Fruit fly (Drosophila melanogaster) whole organism, prepupa: Measurements from ENCODE around the gene CG16903.

Experiments used
- Blimp-1 ChIP-seq: fragments of 200-800 bp; sonication (Bioruptor generic); optimal IDR thresholded peaks from 3 replicates; lab custom pipeline; 2017; ENCODE audit warnings: missing biosample characterization, missing genetic modification characterization, mild to moderate bottlenecking, moderate library complexity, missing genetic modification reagents
- CG10631 ChIP-seq: fragments of 200-800 bp; sonication (Bioruptor generic); optimal IDR thresholded peaks from 2 replicates; lab custom pipeline; 2016; ENCODE audit warnings: missing biosample characterization, missing genetic modification characterization
- CG10669 ChIP-seq: fragments of 200-800 bp; sonication (Bioruptor generic); optimal IDR thresholded peaks from 3 replicates; lab custom pipeline; 2018; ENCODE audit warnings: missing biosample characterization, mild to moderate bottlenecking, missing genetic modification characterization, moderate library complexity
- CG11294 ChIP-seq: fragments of 200-800 bp; sonication (Bioruptor generic); IDR thresholded peaks from 2 replicates; pipeline ENCODE4 v1.3.6; 2022; ENCODE audit warnings: missing biosample characterization, missing genetic modification characterization
- CG15336 ChIP-seq: fragments of 200-800 bp; sonication (Bioruptor generic); IDR thresholded peaks from 2 replicates; pipeline ENCODE4 v1.3.6; 2022; ENCODE audit warnings: missing biosample characterization, missing genetic modification characterization
- CG16779 ChIP-seq: fragments of 200-800 bp; sonication (Bioruptor generic); optimal IDR thresholded peaks from 3 replicates; lab custom pipeline; 2017; ENCODE audit warnings: missing biosample characterization, mild to moderate bottlenecking, missing genetic modification characterization
- CG3032 ChIP-seq: fragments of 200-800 bp; optimal IDR thresholded peaks from 2 replicates; lab custom pipeline; 2019; ENCODE audit warnings: missing biosample characterization, mild to moderate bottlenecking, missing genetic modification characterization, moderate library complexity
- CG31627 ChIP-seq: fragments of 200-800 bp; sonication (Bioruptor generic); optimal IDR thresholded peaks from 3 replicates; lab custom pipeline; 2016; ENCODE audit warnings: missing biosample characterization, missing genetic modification characterization
- CG32006 ChIP-seq: fragments of 200-800 bp; sonication (Bioruptor generic); optimal IDR thresholded peaks from 3 replicates; lab custom pipeline; 2017; ENCODE audit warnings: missing biosample characterization, mild to moderate bottlenecking, missing genetic modification characterization
- CG34406 ChIP-seq: fragments of 200-800 bp; sonication (Bioruptor generic); optimal IDR thresholded peaks from 3 replicates; lab custom pipeline; 2016; ENCODE audit warnings: missing biosample characterization, missing genetic modification characterization
- CG3919 ChIP-seq: fragments of 200-800 bp; sonication (Bioruptor generic); optimal IDR thresholded peaks from 3 replicates; lab custom pipeline; 2016; ENCODE audit warnings: missing biosample characterization, missing genetic modification characterization
- CG6163 ChIP-seq: fragments of 200-800 bp; sonication (Bioruptor generic); IDR thresholded peaks from 3 replicates; pipeline ENCODE4 v1.3.6; 2022; ENCODE audit warnings: missing biosample characterization, missing genetic modification characterization
- CG6276 ChIP-seq: fragments of 200-800 bp; sonication (Bioruptor generic); optimal IDR thresholded peaks from 2 replicates; lab custom pipeline; 2017; ENCODE audit warnings: missing biosample characterization, mild to moderate bottlenecking, missing genetic modification characterization
- CG6792 ChIP-seq: fragments of 200-800 bp; sonication (Bioruptor generic); optimal IDR thresholded peaks from 3 replicates; lab custom pipeline; 2016; ENCODE audit warnings: missing biosample characterization, missing genetic modification characterization
- CG6808 ChIP-seq: fragments of 200-800 bp; sonication (Bioruptor generic); optimal IDR thresholded peaks from 3 replicates; lab custom pipeline; 2017; ENCODE audit warnings: missing biosample characterization, missing genetic modification characterization, mild to moderate bottlenecking, moderate library complexity, missing genetic modification reagents
- CG6854 ChIP-seq: fragments of 200-800 bp; sonication (Bioruptor generic); optimal IDR thresholded peaks from 2 replicates; lab custom pipeline; 2017; ENCODE audit warnings: missing biosample characterization, mild to moderate bottlenecking, missing genetic modification characterization
- CG7368 ChIP-seq: fragments of 200-800 bp; sonication (Bioruptor generic); optimal IDR thresholded peaks from 3 replicates; lab custom pipeline; 2016; ENCODE audit warnings: missing biosample characterization, missing genetic modification characterization
- CG8119 ChIP-seq: fragments of 200-800 bp; sonication (Bioruptor generic); IDR thresholded peaks from 3 replicates; pipeline ENCODE4 v1.3.6; 2022; ENCODE audit warnings: missing biosample characterization, missing genetic modification characterization
- CG8319 ChIP-seq: fragments of 200-800 bp; sonication (Bioruptor generic); optimal IDR thresholded peaks from 3 replicates; lab custom pipeline; 2016; ENCODE audit warnings: missing biosample characterization, missing genetic modification characterization
- CG9139 ChIP-seq: fragments of 200-800 bp; sonication (Bioruptor generic); optimal IDR thresholded peaks from 3 replicates; lab custom pipeline; 2017; ENCODE audit warnings: missing biosample characterization, mild to moderate bottlenecking, missing genetic modification characterization
- Eip78C ChIP-seq: fragments of 200-800 bp; sonication (Bioruptor generic); peaks from one replicate; lab custom pipeline; 2016; ENCODE audit warnings: missing biosample characterization, missing genetic modification characterization
- Eip93F ChIP-seq: fragments of 200-800 bp; sonication (Bioruptor generic); optimal IDR thresholded peaks from 2 replicates; lab custom pipeline; 2016; ENCODE audit warnings: missing biosample characterization, mild to moderate bottlenecking, missing genetic modification characterization
- Ets96B ChIP-seq: fragments of 200-800 bp; optimal IDR thresholded peaks from 2 replicates; lab custom pipeline; 2019; ENCODE audit warnings: missing biosample characterization, mild to moderate bottlenecking, missing genetic modification characterization, moderate library complexity
- Gug ChIP-seq: fragments of 200-800 bp; sonication (Bioruptor generic); IDR thresholded peaks from 2 replicates; pipeline ENCODE4 v1.3.6; 2022; ENCODE audit warnings: missing biosample characterization, missing genetic modification characterization
- Hr39 ChIP-seq: fragments of 200-800 bp; sonication (Bioruptor generic); optimal IDR thresholded peaks from 2 replicates; lab custom pipeline; 2016; ENCODE audit warnings: missing biosample characterization, missing genetic modification characterization
- Hr4 ChIP-seq: fragments of 200-800 bp; sonication (Bioruptor generic); optimal IDR thresholded peaks from 3 replicates; lab custom pipeline; 2016; ENCODE audit warnings: missing biosample characterization, missing genetic modification characterization
- Met ChIP-seq: fragments of 200-800 bp; sonication (Bioruptor generic); optimal IDR thresholded peaks from 3 replicates; lab custom pipeline; 2016; ENCODE audit warnings: missing biosample characterization, missing genetic modification characterization
- OdsH ChIP-seq: fragments of 200-800 bp; sonication (Bioruptor generic); optimal IDR thresholded peaks from 3 replicates; lab custom pipeline; 2016; ENCODE audit warnings: missing biosample characterization, missing genetic modification characterization
- Smox ChIP-seq: fragments of 200-800 bp; sonication (Bioruptor generic); optimal IDR thresholded peaks from 3 replicates; lab custom pipeline; 2016; ENCODE audit warnings: missing biosample characterization, missing genetic modification characterization
- Sox102F ChIP-seq: fragments of 200-800 bp; sonication (Bioruptor generic); optimal IDR thresholded peaks from 2 replicates; lab custom pipeline; 2016; ENCODE audit warnings: missing biosample characterization, mild to moderate bottlenecking, missing genetic modification characterization
- Sox14 ChIP-seq: fragments of 200-800 bp; sonication (Bioruptor generic); optimal IDR thresholded peaks from 3 replicates; lab custom pipeline; 2016; ENCODE audit warnings: missing biosample characterization, missing genetic modification characterization
- Sox15 ChIP-seq: fragments of 200-800 bp; sonication (Bioruptor generic); optimal IDR thresholded peaks from 3 replicates; lab custom pipeline; 2016; ENCODE audit warnings: missing biosample characterization, missing genetic modification characterization
- achi ChIP-seq: fragments of 200-800 bp; sonication (Bioruptor generic); optimal IDR thresholded peaks from 3 replicates; lab custom pipeline; 2016; ENCODE audit warnings: missing biosample characterization, missing genetic modification characterization
- acj6 ChIP-seq: fragments of 200-800 bp; sonication (Bioruptor generic); optimal IDR thresholded peaks from 3 replicates; lab custom pipeline; 2016; ENCODE audit warnings: missing biosample characterization, missing genetic modification characterization
- cyc ChIP-seq: fragments of 200-800 bp; sonication (Bioruptor generic); optimal IDR thresholded peaks from 3 replicates; lab custom pipeline; 2016; ENCODE audit warnings: missing biosample characterization, missing genetic modification characterization
- dac ChIP-seq: fragments of 200-800 bp; sonication (Bioruptor generic); optimal IDR thresholded peaks from 2 replicates; lab custom pipeline; 2017; ENCODE audit warnings: missing biosample characterization, mild to moderate bottlenecking, missing genetic modification characterization
- dsx ChIP-seq: fragments of 200-800 bp; optimal IDR thresholded peaks from 3 replicates; lab custom pipeline; 2019; ENCODE audit warnings: missing biosample characterization, mild to moderate bottlenecking, missing genetic modification characterization, moderate library complexity; ENCODE audit not compliant: poor library complexity, severe bottlenecking
- eg ChIP-seq: fragments of 200-800 bp; sonication (Bioruptor generic); IDR thresholded peaks from 3 replicates; pipeline ENCODE4 v1.3.6; 2022; ENCODE audit warnings: missing biosample characterization, missing genetic modification characterization
- esn ChIP-seq: fragments of 200-800 bp; sonication (Bioruptor generic); optimal IDR thresholded peaks from 2 replicates; lab custom pipeline; 2016; ENCODE audit warnings: missing biosample characterization, mild to moderate bottlenecking, missing genetic modification characterization, moderate library complexity
- fd59A ChIP-seq: fragments of 200-800 bp; sonication (Bioruptor generic); optimal IDR thresholded peaks from 2 replicates; lab custom pipeline; 2017; ENCODE audit warnings: missing biosample characterization, mild to moderate bottlenecking, missing genetic modification characterization, missing genetic modification reagents
- fkh ChIP-seq: fragments of 200-800 bp; sonication (Bioruptor generic); optimal IDR thresholded peaks from 3 replicates; lab custom pipeline; 2017; ENCODE audit warnings: missing biosample characterization, mild to moderate bottlenecking, missing genetic modification characterization, moderate library complexity
- net ChIP-seq: fragments of 200-800 bp; sonication (Bioruptor generic); optimal IDR thresholded peaks from 3 replicates; lab custom pipeline; 2016; ENCODE audit warnings: missing biosample characterization, missing genetic modification characterization
- salr ChIP-seq, 2 experiments: fragments of 200-800 bp; sonication (Bioruptor generic); optimal IDR thresholded peaks; 3 replicates each; lab custom pipeline; 2016 to 2018; ENCODE audit warnings: missing biosample characterization in 2 of 2, missing genetic modification characterization in 2 of 2, mild to moderate bottlenecking in 1 of 2
- spab ChIP-seq: fragments of 200-800 bp; sonication (Bioruptor generic); optimal IDR thresholded peaks from 2 replicates; lab custom pipeline; 2017; ENCODE audit warnings: missing biosample characterization, mild to moderate bottlenecking, missing genetic modification characterization, missing genetic modification reagents
- ss ChIP-seq, 2 experiments: fragments of 200-800 bp; sonication (Bioruptor generic); optimal IDR thresholded peaks; 2 replicates in 1 of 2; 3 replicates in 1 of 2; lab custom pipeline; 2017 to 2018; ENCODE audit warnings: mild to moderate bottlenecking in 2 of 2, missing biosample characterization in 2 of 2, missing genetic modification characterization in 2 of 2, moderate library complexity in 1 of 2
- svp ChIP-seq: fragments of 200-800 bp; sonication (Bioruptor generic); peaks from one replicate; lab custom pipeline; 2016; ENCODE audit warnings: missing biosample characterization, missing genetic modification characterization
- topi ChIP-seq: fragments of 200-800 bp; sonication (Bioruptor generic); optimal IDR thresholded peaks from 3 replicates; lab custom pipeline; 2016; ENCODE audit warnings: missing biosample characterization, missing genetic modification characterization
- vri ChIP-seq: fragments of 200-800 bp; sonication (Bioruptor generic); optimal IDR thresholded peaks from 3 replicates; lab custom pipeline; 2016; ENCODE audit warnings: missing biosample characterization, mild to moderate bottlenecking, missing genetic modification characterization

CG16903 gene

DNA sequence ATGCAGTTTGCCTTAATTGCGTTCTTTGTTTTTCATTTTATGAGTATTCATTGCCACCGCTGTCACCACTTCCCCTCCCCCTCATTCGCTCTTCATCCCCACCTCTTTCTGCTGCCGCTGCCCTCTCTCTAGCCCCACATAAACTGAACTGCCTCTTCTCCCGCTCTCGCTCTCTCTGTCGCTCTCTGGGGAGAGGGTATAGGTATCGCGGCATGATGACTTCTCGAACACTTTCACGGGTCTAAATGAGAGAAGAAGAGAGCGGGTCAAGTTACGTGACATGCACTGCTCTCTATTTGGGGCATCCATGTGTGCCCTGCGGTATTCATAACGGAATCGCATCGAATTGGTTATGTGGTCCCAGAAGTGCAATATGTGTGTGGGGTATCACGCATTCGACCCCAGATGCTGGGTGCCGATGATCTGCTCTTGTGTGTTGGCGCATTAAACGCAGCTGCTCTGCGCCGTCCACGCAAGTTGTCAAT, 3.5 kb upstream of the CG16903 start (continued):
- peak; percentile 90 for TF ChIP-seq Sox15
- TF ChIP-seq CG3032 = peak; percentile 82
- peak; percentile 88 for TF ChIP-seq CG8319 (GFP tag; lab: Kevin White, UChicago)
- peak; percentile 82 for TF ChIP-seq CG11294 (GFP tag; lab: Robert Waterston, UW)
- peak; percentile 92 for TF ChIP-seq net
- peak; percentile 94 for TF ChIP-seq esn (GFP tag; lab: Kevin White, UChicago)
- peak; percentile 84 for TF ChIP-seq CG6276 (GFP tag; lab: Kevin White, UChicago)
- peak; percentile 94 for TF ChIP-seq CG32006
- peak; percentile 82 for TF ChIP-seq fd59A (GFP tag; lab: Kevin White, UChicago)
- TF ChIP-seq ss (GFP tag; optimal IDR thresholded peaks at IDR 0.05; lab: Kevin White, UChicago) = peak; percentile 85 to 88
- TF ChIP-seq fkh (GFP tag; lab: Kevin White, UChicago) = peak; percentile 60
- peak; percentile 93 for TF ChIP-seq achi

DNA sequence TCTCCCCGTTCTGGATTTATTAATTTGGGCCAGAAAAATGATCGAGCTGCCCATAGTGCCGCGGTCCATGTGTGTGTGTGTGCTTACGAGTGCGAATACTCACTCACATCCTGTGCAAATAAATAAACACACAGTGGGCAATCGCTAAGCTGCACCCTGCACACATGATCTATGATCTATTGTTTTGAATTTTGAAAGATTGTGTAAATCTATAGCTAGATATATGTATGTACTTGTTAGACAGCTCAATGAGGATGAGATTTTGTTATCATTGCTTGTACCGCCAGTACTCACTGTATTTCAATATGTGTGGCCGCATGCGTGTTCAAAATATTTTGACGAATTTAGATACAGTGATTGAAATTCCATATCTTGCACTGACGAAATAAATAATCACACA, 2.9 kb upstream of the CG16903 start:
- TF ChIP-seq cyc (GFP tag; lab: Kevin White, UChicago) = peak; percentile 87
- TF ChIP-seq eg = peak; percentile 95
- TF ChIP-seq CG8119 (GFP tag; lab: Robert Waterston, UW) = peak; percentile 90
- peak; percentile 83 for TF ChIP-seq fd59A (GFP tag; lab: Kevin White, UChicago)
- peak; percentile 83 for TF ChIP-seq CG6792 (GFP tag; lab: Kevin White, UChicago)
- peak; percentile 80 for TF ChIP-seq vri (GFP tag; lab: Kevin White, UChicago)
- TF ChIP-seq salr (GFP tag; optimal IDR thresholded peaks at IDR 0.05; lab: Kevin White, UChicago) = peak; percentile 61 to 83
- TF ChIP-seq Eip78C (GFP tag; lab: Kevin White, UChicago) = peak; percentile 97
- peak; percentile 87 for TF ChIP-seq acj6 (GFP tag; lab: Kevin White, UChicago)
- TF ChIP-seq dsx (GFP tag; lab: Kevin White, UChicago) = peak; percentile 86
- TF ChIP-seq ss (GFP tag; optimal IDR thresholded peaks at IDR 0.05; lab: Kevin White, UChicago) = peak; percentile 71 to 88
- peak; percentile 85 for TF ChIP-seq dac
- peak; percentile 89 for TF ChIP-seq Ets96B (tag; lab: Kevin White, UChicago)
- TF ChIP-seq svp (GFP tag; lab: Kevin White, UChicago) = peak; percentile 90
- peak; percentile 90 for TF ChIP-seq CG10669
- TF ChIP-seq CG31627 (GFP tag; lab: Kevin White, UChicago) = peak; percentile 92
- peak; percentile 94 for TF ChIP-seq CG6163 (GFP tag; lab: Robert Waterston, UW)
- peak; percentile 89 for TF ChIP-seq Gug
- TF ChIP-seq CG11294 (GFP tag; lab: Robert Waterston, UW) = peak; percentile 85
- TF ChIP-seq Smox = peak; percentile 80
- peak; percentile 81 for TF ChIP-seq CG10631 (GFP tag; lab: Kevin White, UChicago)
- peak; percentile 85 for TF ChIP-seq CG6276 (GFP tag; lab: Kevin White, UChicago)
- TF ChIP-seq Sox14 (GFP tag; lab: Kevin White, UChicago) = peak; percentile 81
- TF ChIP-seq Hr39 (GFP tag; lab: Kevin White, UChicago) = peak; percentile 93
- peak; percentile 83 for TF ChIP-seq Sox15
- TF ChIP-seq CG34406 (GFP tag; lab: Kevin White, UChicago) = peak; percentile 74
- no peak for TF ChIP-seq CG6854 (GFP tag; lab: Kevin White, UChicago)
- peak; percentile 92 for TF ChIP-seq CG15336 (GFP tag; lab: Robert Waterston, UW)
- TF ChIP-seq spab = peak; percentile 81
- TF ChIP-seq CG8319 (GFP tag; lab: Kevin White, UChicago) = peak; percentile 74
- TF ChIP-seq Sox102F (GFP tag; lab: Kevin White, UChicago) = peak; percentile 81
- peak; percentile 90 for TF ChIP-seq Hr4 (GFP tag; lab: Kevin White, UChicago)
- peak; percentile 89 for TF ChIP-seq OdsH (GFP tag; lab: Kevin White, UChicago)
- peak; percentile 82 for TF ChIP-seq achi
- no peak for TF ChIP-seq Eip93F (GFP tag; lab: Kevin White, UChicago)
- peak; percentile 54 for TF ChIP-seq CG9139 (GFP tag; lab: Kevin White, UChicago)
- TF ChIP-seq topi (GFP tag; lab: Kevin White, UChicago) = peak; percentile 88
- peak; percentile 80 for TF ChIP-seq CG6808
- TF ChIP-seq Blimp-1 (GFP tag; lab: Kevin White, UChicago) = peak; percentile 21
- peak; percentile 79 for TF ChIP-seq Met (GFP tag; lab: Kevin White, UChicago)
- TF ChIP-seq CG7368 (GFP tag; lab: Kevin White, UChicago) = peak; percentile 82
- TF ChIP-seq CG3919 (GFP tag; lab: Kevin White, UChicago) = peak; percentile 86
- peak; percentile 78 for TF ChIP-seq CG16779 (tag; lab: Kevin White, UChicago)
- no peak for TF ChIP-seq fkh (GFP tag; lab: Kevin White, UChicago)
